Worm (Caenorhabditis elegans): Measurements from ENCODE around the gene F36H9.2.

DNA sequence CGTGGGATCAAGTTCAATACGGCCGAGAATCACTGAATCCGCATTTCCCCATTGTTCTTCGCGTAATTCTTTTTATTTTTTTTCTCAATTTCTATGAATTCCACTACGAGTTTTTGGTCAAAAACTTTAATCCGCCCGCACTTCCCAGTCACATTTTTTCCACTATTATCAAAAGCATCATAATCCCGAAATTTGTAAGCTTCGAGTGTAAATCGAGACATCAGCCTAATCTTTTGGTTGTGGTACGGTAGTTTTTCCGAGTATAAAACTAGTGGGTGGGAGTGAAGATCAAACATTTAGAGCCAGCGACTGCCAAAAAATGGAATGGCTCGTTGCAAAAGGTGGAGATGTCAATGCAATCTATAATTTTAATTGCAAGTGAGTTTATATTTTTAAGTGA, 18.9 kb downstream of the F36H9.2 start, which contains the start of gene srt-42:
- no peak for TF ChIP-seq ceh-16 (tag; optimal IDR thresholded peaks at IDR 0.05)
- TF ChIP-seq blmp-1 (tag; optimal IDR thresholded peaks at IDR 0.05; ENCODE audit: insufficient read depth) = no peak
- no peak for TF ChIP-seq nhr-12 (tag; optimal IDR thresholded peaks at IDR 0.05)
- TF ChIP-seq ceh-82 (tag; optimal IDR thresholded peaks at IDR 0.05) = no peak
- TF ChIP-seq snpc-4 (tag; optimal IDR thresholded peaks at IDR 0.05) = no peak
- TF ChIP-seq unc-62 (GFP tag; optimal IDR thresholded peaks at IDR 0.05) = no peak
- no peak for TF ChIP-seq R02D3.7 (tag; optimal IDR thresholded peaks at IDR 0.05)
- no peak for TF ChIP-seq unc-39 (tag; optimal IDR thresholded peaks at IDR 0.05)
- TF ChIP-seq elt-3 (tag; optimal IDR thresholded peaks at IDR 0.05) = no peak
- TF ChIP-seq ztf-4 (tag; optimal IDR thresholded peaks at IDR 0.05) = no peak
- no peak for TF ChIP-seq skn-1 (tag; optimal IDR thresholded peaks at IDR 0.05)
- no peak for TF ChIP-seq mdl-1 (tag; optimal IDR thresholded peaks at IDR 0.05)
- TF ChIP-seq sem-4 (tag; optimal IDR thresholded peaks at IDR 0.05) = no peak
